Fruit fly (Drosophila melanogaster) whole organism, wandering third instar larva: Measurements from ENCODE around the gene olf413.

Source experiments
- Abd-B ChIP-seq: fragments of >200 bp; optimal IDR thresholded peaks from 2 replicates; lab custom pipeline; 2017; ENCODE audit warnings: missing biosample characterization, missing genetic modification characterization
- CG32264 ChIP-seq: fragments of 200-800 bp; sonication (Bioruptor generic); optimal IDR thresholded peaks from 2 replicates; lab custom pipeline; 2016; ENCODE audit warnings: missing biosample characterization, missing genetic modification characterization
- CG9705 ChIP-seq: fragments of 200-800 bp; sonication (Bioruptor generic); optimal IDR thresholded peaks from 2 replicates; lab custom pipeline; 2018; ENCODE audit warnings: missing biosample characterization, mild to moderate bottlenecking, missing genetic modification characterization
- CrebA ChIP-seq: fragments of 200-800 bp; sonication (Bioruptor generic); optimal IDR thresholded peaks from 2 replicates; lab custom pipeline; 2016; ENCODE audit warnings: missing biosample characterization, mild to moderate bottlenecking, missing genetic modification characterization, borderline replicate concordance
- Dfd ChIP-seq: fragments of >200 bp; optimal IDR thresholded peaks from 2 replicates; lab custom pipeline; 2017; ENCODE audit warnings: missing biosample characterization, missing genetic modification characterization
- Dif ChIP-seq: fragments of 200-275, 200-300 bp; sonication (Bioruptor generic); optimal IDR thresholded peaks from 2 replicates; lab custom pipeline; 2018; ENCODE audit warnings: missing biosample characterization, missing genetic modification characterization; ENCODE audit not compliant: partially characterized antibody
- GATAd ChIP-seq: sonication (Bioruptor generic); optimal IDR thresholded peaks from 2 replicates; lab custom pipeline; 2016; ENCODE audit warnings: missing biosample characterization, missing genetic modification characterization
- HLH106 ChIP-seq: fragments of 200-800 bp; optimal IDR thresholded peaks from 3 replicates; lab custom pipeline; 2019; ENCODE audit warnings: missing biosample characterization, mild to moderate bottlenecking, missing genetic modification characterization, moderate library complexity
- Hnf4 ChIP-seq: fragments of 200-800 bp; sonication (Bioruptor generic); optimal IDR thresholded peaks from 2 replicates; lab custom pipeline; 2016; ENCODE audit warnings: missing biosample characterization, mild to moderate bottlenecking, missing genetic modification characterization
- Hr78 ChIP-seq: fragments of >200 bp; optimal IDR thresholded peaks from 2 replicates; lab custom pipeline; 2017; ENCODE audit warnings: missing biosample characterization, missing genetic modification characterization
- Hr83 ChIP-seq: fragments of 200-300 bp; sonication (Bioruptor generic); optimal IDR thresholded peaks from 2 replicates; lab custom pipeline; 2016; ENCODE audit warnings: missing biosample characterization, mild to moderate bottlenecking, missing genetic modification characterization, moderate library complexity; ENCODE audit not compliant: poor library complexity, severe bottlenecking
- Jra ChIP-seq: sonication (Bioruptor generic); optimal IDR thresholded peaks from 2 replicates; lab custom pipeline; 2016; ENCODE audit warnings: missing biosample characterization, missing genetic modification characterization
- Mio ChIP-seq: sonication (Bioruptor generic); optimal IDR thresholded peaks from 2 replicates; lab custom pipeline; 2016; ENCODE audit warnings: missing biosample characterization, missing genetic modification characterization
- Myc ChIP-seq: fragments of >200 bp; optimal IDR thresholded peaks from 2 replicates; lab custom pipeline; 2017
- N ChIP-seq: fragments of >200 bp; optimal IDR thresholded peaks from 2 replicates; lab custom pipeline; 2018; ENCODE audit warnings: missing biosample characterization, missing external identifiers, missing genetic modification characterization
- OdsH ChIP-seq: fragments of 200-800 bp; sonication (Bioruptor generic); optimal IDR thresholded peaks from 2 replicates; lab custom pipeline; 2016; ENCODE audit warnings: missing biosample characterization, mild to moderate bottlenecking, missing genetic modification characterization
- Rel ChIP-seq, 2 experiments: fragments of 200-800 bp; sonication (Bioruptor generic) in 1 of 2; optimal IDR thresholded peaks; 2 replicates in 1 of 2; 3 replicates in 1 of 2; lab custom pipeline; 2016 to 2019; ENCODE audit warnings: mild to moderate bottlenecking in 2 of 2, missing biosample characterization in 2 of 2, missing genetic modification characterization in 2 of 2, moderate library complexity in 1 of 2
- Sp1 ChIP-seq: fragments of 200-800 bp; sonication (Bioruptor generic); optimal IDR thresholded peaks from 3 replicates; lab custom pipeline; 2019; ENCODE audit warnings: missing biosample characterization, mild to moderate bottlenecking, missing genetic modification characterization, moderate library complexity
- Vsx2 ChIP-seq: fragments of 200-300, 225-300 bp; sonication (Bioruptor generic); optimal IDR thresholded peaks from 2 replicates; lab custom pipeline; 2018; ENCODE audit warnings: missing biosample characterization, missing genetic modification characterization; ENCODE audit not compliant: partially characterized antibody
- br ChIP-seq: fragments of 200-800 bp; sonication (Bioruptor generic); optimal IDR thresholded peaks from 2 replicates; lab custom pipeline; 2016; ENCODE audit warnings: missing biosample characterization, missing genetic modification characterization
- brk ChIP-seq: fragments of 200-800 bp; sonication (Bioruptor generic); optimal IDR thresholded peaks from 2 replicates; lab custom pipeline; 2016; ENCODE audit warnings: missing biosample characterization, mild to moderate bottlenecking, missing genetic modification characterization
- dl ChIP-seq, 2 experiments: fragments of 175-275, 200-275 bp in 1 of 2; fragments of 200-275 bp in 1 of 2; sonication (Bioruptor generic); optimal IDR thresholded peaks; lab custom pipeline; 2018; ENCODE audit warnings: mild to moderate bottlenecking in 2 of 2, missing biosample characterization in 2 of 2, missing genetic modification characterization in 2 of 2, moderate library complexity in 2 of 2; ENCODE audit not compliant: partially characterized antibody in 2 of 2, insufficient read depth in 1 of 2
- dmrt93B ChIP-seq: fragments of 200-800 bp; sonication (Bioruptor generic); optimal IDR thresholded peaks from 2 replicates; lab custom pipeline; 2018; ENCODE audit warnings: missing biosample characterization, mild to moderate bottlenecking, missing genetic modification characterization
- dsf ChIP-seq: sonication (Bioruptor generic); optimal IDR thresholded peaks from 2 replicates; lab custom pipeline; 2016; ENCODE audit warnings: missing biosample characterization, missing genetic modification characterization, borderline replicate concordance
- ey ChIP-seq: fragments of 200-800 bp; sonication (Bioruptor generic); optimal IDR thresholded peaks from 2 replicates; lab custom pipeline; 2016; ENCODE audit warnings: missing biosample characterization, missing genetic modification characterization
- foxo ChIP-seq, 2 experiments: fragments of 200-800 bp; sonication (Bioruptor generic); optimal IDR thresholded peaks; 2 replicates in 1 of 2; 3 replicates in 1 of 2; lab custom pipeline; 2016 to 2017; ENCODE audit warnings: missing biosample characterization in 2 of 2, missing genetic modification characterization in 2 of 2
- fru ChIP-seq: fragments of 200-800 bp; sonication (Bioruptor generic); optimal IDR thresholded peaks from 3 replicates; lab custom pipeline; 2016; ENCODE audit warnings: missing biosample characterization, mild to moderate bottlenecking, missing genetic modification characterization
- h ChIP-seq: fragments of 200-800 bp; sonication (Bioruptor generic); optimal IDR thresholded peaks from 3 replicates; lab custom pipeline; 2016; ENCODE audit warnings: missing biosample characterization, mild to moderate bottlenecking, missing genetic modification characterization
- jim ChIP-seq: fragments of 175-275, 200-325 bp; sonication (Bioruptor generic); optimal IDR thresholded peaks from 2 replicates; lab custom pipeline; 2016; ENCODE audit warnings: missing biosample characterization, mild to moderate bottlenecking, missing genetic modification characterization
- lola ChIP-seq: fragments of >200 bp; optimal IDR thresholded peaks from 2 replicates; lab custom pipeline; 2017; ENCODE audit warnings: missing biosample characterization, missing genetic modification characterization
- pan ChIP-seq: fragments of >200 bp; optimal IDR thresholded peaks from 2 replicates; lab custom pipeline; 2017
- psq ChIP-seq: fragments of 200-800 bp; sonication (Bioruptor generic); optimal IDR thresholded peaks from 3 replicates; lab custom pipeline; 2017; ENCODE audit warnings: missing biosample characterization, mild to moderate bottlenecking, missing genetic modification characterization, moderate library complexity
- rgr ChIP-seq: fragments of 200-800 bp; sonication (Bioruptor generic); optimal IDR thresholded peaks from 3 replicates; lab custom pipeline; 2016; ENCODE audit warnings: missing biosample characterization, mild to moderate bottlenecking, missing genetic modification characterization
- sage ChIP-seq: fragments of 200-800 bp; sonication (Bioruptor generic); optimal IDR thresholded peaks from 2 replicates; lab custom pipeline; 2016; ENCODE audit warnings: missing biosample characterization, mild to moderate bottlenecking, missing genetic modification characterization
- sv ChIP-seq: fragments of 200-800 bp; sonication (Bioruptor generic); optimal IDR thresholded peaks from 3 replicates; lab custom pipeline; 2016; ENCODE audit warnings: missing biosample characterization, missing genetic modification characterization
- tai ChIP-seq: sonication (Bioruptor generic); optimal IDR thresholded peaks from 2 replicates; lab custom pipeline; 2016; ENCODE audit warnings: missing biosample characterization, missing genetic modification characterization
- usp ChIP-seq: fragments of >200 bp; optimal IDR thresholded peaks from 2 replicates; lab custom pipeline; 2017; ENCODE audit warnings: missing biosample characterization, missing genetic modification characterization
- woc ChIP-seq: sonication (Bioruptor generic); optimal IDR thresholded peaks from 2 replicates; lab custom pipeline; 2016; ENCODE audit warnings: missing biosample characterization, mild to moderate bottlenecking, missing genetic modification characterization

Gene olf413

dm6 chr3L:22223071-22223470, 87.2 kb downstream of the olf413 start:
- TF ChIP-seq ey (GFP tag; lab: Kevin White, UChicago): no peak
- TF ChIP-seq Hr83 (GFP tag; lab: Kevin White, UChicago): no peak
- no peak for TF ChIP-seq fru
- no peak for TF ChIP-seq lola (GFP tag; lab: Kevin White, UChicago)
- TF ChIP-seq rgr (GFP tag; lab: Kevin White, UChicago): no peak
- TF ChIP-seq OdsH (GFP tag; lab: Kevin White, UChicago): no peak
- no peak for TF ChIP-seq woc (GFP tag; lab: Kevin White, UChicago)
- TF ChIP-seq sage (GFP tag; lab: Kevin White, UChicago): no peak
- no peak for TF ChIP-seq br (GFP tag; lab: Kevin White, UChicago)
- no peak for TF ChIP-seq HLH106 (tag; lab: Kevin White, UChicago)
- no peak for TF ChIP-seq pan
- TF ChIP-seq Myc (lab: Kevin White, UChicago): no peak
- no peak for TF ChIP-seq usp
- TF ChIP-seq, all 38 proteins: peak for 0

dm6 chr3L:22237658-22238057, 101.8 kb downstream of the olf413 start:
- TF ChIP-seq foxo (GFP tag; optimal IDR thresholded peaks at IDR 0.05; lab: Kevin White, UChicago) (no peak), pan (no peak), Sp1 (no peak), jim (GFP tag; lab: Kevin White, UChicago) (no peak), sage (GFP tag; lab: Kevin White, UChicago) (no peak), Hr78 (GFP tag; lab: Kevin White, UChicago) (no peak), dl (GFP tag; optimal IDR thresholded peaks at IDR 0.05; lab: Kevin White, UChicago; ENCODE audit: insufficient read depth in 1 of 2, partially characterized antibody in 2 of 2) (no peak), HLH106 (tag; lab: Kevin White, UChicago) (no peak), ey (GFP tag; lab: Kevin White, UChicago) (no peak), N (GFP tag; lab: Kevin White, UChicago) (no peak), Abd-B (GFP tag; lab: Kevin White, UChicago) (no peak), CrebA (no peak)

- TF ChIP-seq Dfd (GFP tag; lab: Kevin White, UChicago) (peak; percentile 98), Hnf4 (no peak)
- TF ChIP-seq, all 38 proteins: peak for 1
These were observed 106.4 kb downstream of the olf413 start for dm6 chr3L:22242241-22242640.

DNA sequence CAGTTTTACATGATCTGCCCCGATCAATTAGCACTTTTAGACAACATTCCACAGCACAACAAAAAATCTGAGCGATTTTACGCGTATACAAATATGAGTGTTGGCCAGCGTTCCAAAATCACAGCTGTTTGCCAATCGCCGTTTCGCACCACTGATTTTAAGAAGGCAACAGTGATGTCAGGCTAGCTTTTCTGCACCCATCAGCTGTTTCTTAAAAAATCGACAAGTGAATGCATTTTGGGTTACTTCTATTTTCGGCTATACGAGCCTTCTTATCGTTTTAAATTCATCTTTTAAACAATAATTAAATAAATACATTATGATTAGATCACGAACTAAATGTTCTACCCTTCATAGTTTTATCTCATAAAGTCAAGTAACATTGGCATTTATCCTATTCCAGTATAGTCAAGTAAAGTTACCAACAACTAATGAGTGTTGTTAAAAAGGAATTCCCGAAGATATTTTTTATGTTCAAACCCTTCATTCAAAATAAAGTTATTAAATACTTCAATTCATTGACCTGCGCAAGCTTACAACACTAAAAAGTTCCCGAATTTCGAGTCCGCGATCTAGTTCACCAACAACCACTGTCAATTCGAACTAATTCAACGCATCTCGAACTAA, 127.0 kb downstream of the olf413 start, which contains the start of the genes Rich and Ddx1:
Gene Rich (minus strand): TSS at position 125 of the 627 bp plus-strand sequence.
Gene Ddx1 (plus strand): TSS at position 573 of the 627 bp plus-strand sequence.
- TF ChIP-seq rgr (GFP tag; lab: Kevin White, UChicago) (peak; percentile 63), brk (GFP tag; lab: Kevin White, UChicago) (no peak), Dfd (GFP tag; lab: Kevin White, UChicago) (no peak), tai (no peak), CG9705 (GFP tag; lab: Kevin White, UChicago) (peak; percentile 9), Jra (GFP tag; lab: Kevin White, UChicago) (no peak), CrebA (no peak), h (peak; percentile 64), pan (no peak), Hr83 (GFP tag; lab: Kevin White, UChicago) (peak; percentile 40), fru (peak; percentile 49), lola (GFP tag; lab: Kevin White, UChicago) (no peak), Dif (GFP tag; lab: Kevin White, UChicago) (no peak), dmrt93B (peak; percentile 33), sage (GFP tag; lab: Kevin White, UChicago) (no peak), N (GFP tag; lab: Kevin White, UChicago) (no peak), Mio (GFP tag; lab: Kevin White, UChicago) (no peak), HLH106 (tag; lab: Kevin White, UChicago) (peak; percentile 52), psq (peak; percentile 50), dl (GFP tag; optimal IDR thresholded peaks at IDR 0.05; lab: Kevin White, UChicago; ENCODE audit: insufficient read depth in 1 of 2, partially characterized antibody in 2 of 2) (no peak), dsf (no peak), woc (GFP tag; lab: Kevin White, UChicago) (peak; percentile 88), Abd-B (GFP tag; lab: Kevin White, UChicago) (no peak), usp (no peak), GATAd (GFP tag; lab: Kevin White, UChicago) (no peak), CG32264 (no peak), sv (GFP tag; lab: Kevin White, UChicago) (peak; percentile 70), Vsx2 (no peak), Rel (GFP tag; optimal IDR thresholded peaks at IDR 0.05; lab: Kevin White, UChicago) (no peak), Rel (tag; optimal IDR thresholded peaks at IDR 0.05; lab: Kevin White, UChicago) (no peak), OdsH (GFP tag; lab: Kevin White, UChicago) (peak; percentile 38), Myc (lab: Kevin White, UChicago) (peak; percentile 93), Hnf4 (no peak), ey (GFP tag; lab: Kevin White, UChicago) (peak; percentile 46), br (GFP tag; lab: Kevin White, UChicago) (peak; percentile 55), Hr78 (GFP tag; lab: Kevin White, UChicago) (no peak), Sp1 (peak; percentile 57), foxo (GFP tag; optimal IDR thresholded peaks at IDR 0.05; lab: Kevin White, UChicago) (peak in 1 of 2 experiments; percentile 68), jim (GFP tag; lab: Kevin White, UChicago) (no peak)
- TF ChIP-seq, all 38 proteins: peak for 16
